Fruit fly (Drosophila melanogaster) whole organism: ENCODE results near the gene aph-1.

Experiments used
- CG8478 ChIP-seq: fragments of >200 bp; optimal IDR thresholded peaks from 2 replicates; lab custom pipeline; 2018; ENCODE audit warnings: inconsistent platforms
- pan ChIP-seq: fragments of >200 bp; optimal IDR thresholded peaks from 2 replicates; lab custom pipeline; 2017
- psq ChIP-seq: fragments of >200 bp; optimal IDR thresholded peaks from 2 replicates; lab custom pipeline; 2017
- usp ChIP-seq: fragments of >200 bp; optimal IDR thresholded peaks from 2 replicates; lab custom pipeline; 2017; ENCODE audit warnings: missing biosample characterization, missing genetic modification characterization, mixed read lengths

DNA sequence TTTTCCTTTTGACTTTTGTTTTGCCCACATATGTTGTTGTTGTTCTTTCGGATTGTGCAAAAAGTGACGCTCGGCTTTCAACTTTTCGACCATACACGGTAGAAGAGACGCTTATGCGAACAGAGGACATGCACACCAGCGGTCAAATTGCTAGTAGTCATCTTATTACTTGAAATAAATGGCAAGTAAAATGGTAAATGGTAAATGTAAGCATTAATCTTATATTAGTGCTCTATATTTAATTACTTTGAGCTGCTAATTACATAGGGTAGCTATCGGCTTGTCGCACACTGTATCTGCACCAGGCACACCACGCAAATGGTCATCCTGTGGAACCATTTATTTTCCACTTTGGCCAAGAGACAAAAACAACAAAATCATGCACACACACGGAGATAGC, 44.7 kb upstream of the aph-1 start:
- TF ChIP-seq psq = no peak
- no peak for TF ChIP-seq usp (GFP tag; lab: Kevin White, UChicago)
- no peak for TF ChIP-seq CG8478
- no peak for TF ChIP-seq pan (lab: Kevin White, UChicago)
